Fruit fly (Drosophila melanogaster): ENCODE results near the gene CG31823.

dm6 chr2L:15911591-15912007, 11.3 kb upstream of the CG31823 start:
- TF ChIP-seq CG32121 (GFP tag; IDR thresholded peaks at IDR 0.05) (no peak), gl (tag; optimal IDR thresholded peaks at IDR 0.05) (no peak), fd96Ca (GFP tag; IDR thresholded peaks at IDR 0.05) (no peak), CG8159 (tag; optimal IDR thresholded peaks at IDR 0.05) (no peak), Pif1A (GFP tag; optimal IDR thresholded peaks at IDR 0.05) (no peak), rn (GFP tag; IDR thresholded peaks at IDR 0.05) (no peak), Pif1B (GFP tag; optimal IDR thresholded peaks at IDR 0.05) (no peak), Ets98B (GFP tag; IDR thresholded peaks at IDR 0.05) (no peak), CG17806 (tag; optimal IDR thresholded peaks at IDR 0.05) (no peak), CG4496 (GFP tag; IDR thresholded peaks at IDR 0.05) (no peak), CG14655 (GFP tag; optimal IDR thresholded peaks at IDR 0.05) (no peak), CG34367 (tag; optimal IDR thresholded peaks at IDR 0.05) (no peak), CG15710 (tag; optimal IDR thresholded peaks at IDR 0.05) (no peak)

Measured in whole organism, pupa.